Worm (Caenorhabditis elegans) whole organism, L4 larva: ENCODE measurements around the gene Y39A1A.18.
A peak's percentile ranks its signal among the peaks of the same experiment; 100 is the strongest.

ENCODE experiments used
- T26A8.4 ChIP-seq: fragments of 200-800 bp; sonication (Bioruptor generic); IDR thresholded peaks from 2 replicates; pipeline ENCODE4 v1.3.6; 2022; ENCODE audit warnings: missing genetic modification characterization, missing compliant biosample characterization
- Y5F2A.4 ChIP-seq: fragments of 200-800 bp; sonication (Bioruptor generic); optimal IDR thresholded peaks from 2 replicates; lab custom pipeline; 2018; ENCODE audit warnings: mild to moderate bottlenecking, missing genetic modification characterization, missing compliant biosample characterization
- Y75B8A.6 ChIP-seq: fragments of 200-800 bp; sonication (Bioruptor generic); IDR thresholded peaks from 2 replicates; pipeline ENCODE4 v1.3.6; 2022; ENCODE audit warnings: missing genetic modification reagents, missing genetic modification characterization, missing compliant biosample characterization
- ZK337.2 ChIP-seq: fragments of 200-800 bp; sonication (Bioruptor generic); IDR thresholded peaks from 2 replicates; pipeline ENCODE4 v1.3.6; 2022; ENCODE audit warnings: missing genetic modification reagents, missing genetic modification characterization, missing compliant biosample characterization
- aly-2 ChIP-seq: sonication (generic microtip); optimal IDR thresholded peaks from 2 replicates; lab custom pipeline; 2018; ENCODE audit warnings: missing biosample characterization, missing genetic modification characterization
- attf-4 ChIP-seq: sonication (generic microtip); optimal IDR thresholded peaks from 3 replicates; lab custom pipeline; 2017; ENCODE audit warnings: missing biosample characterization, missing genetic modification characterization
- ceh-44 ChIP-seq: fragments of 200-800 bp; sonication (Bioruptor generic); IDR thresholded peaks from 2 replicates; pipeline ENCODE4 v1.3.6; 2022; ENCODE audit warnings: missing genetic modification reagents, missing genetic modification characterization, missing compliant biosample characterization
- ceh-62 ChIP-seq: sonication (generic microtip); optimal IDR thresholded peaks from 2 replicates; lab custom pipeline; 2017; ENCODE audit warnings: missing biosample characterization, missing genetic modification characterization
- ceh-82 ChIP-seq: sonication (generic microtip); optimal IDR thresholded peaks from 2 replicates; lab custom pipeline; 2017; ENCODE audit warnings: missing biosample characterization, missing genetic modification characterization
- ces-1 ChIP-seq: fragments of 150-350 bp; sonication (generic microtip); optimal IDR thresholded peaks from 4 replicates; lab custom pipeline; 2014; ENCODE audit warnings: missing biosample characterization, missing genetic modification reagents, missing genetic modification characterization
- cey-2 ChIP-seq: sonication (generic microtip); optimal IDR thresholded peaks from 3 replicates; lab custom pipeline; 2017; ENCODE audit warnings: missing genetic modification characterization, mild to moderate bottlenecking, missing compliant biosample characterization, antibody characterized with exemption, borderline replicate concordance; ENCODE audit not compliant: insufficient read depth
- daf-12 ChIP-seq: fragments of 150-350 bp; optimal IDR thresholded peaks from 2 replicates; lab custom pipeline; 2014; ENCODE audit warnings: missing biosample characterization, missing genetic modification reagents, missing genetic modification characterization
- daf-19 ChIP-seq: fragments of 200-800 bp; sonication (Bioruptor generic); conservative IDR thresholded peaks from 2 replicates; pipeline ENCODE4 v1.3.6; 2022; ENCODE audit warnings: missing genetic modification characterization, missing compliant biosample characterization
- daf-8 ChIP-seq: fragments of 200-800 bp; sonication (Bioruptor generic); IDR thresholded peaks from 2 replicates; pipeline ENCODE4 v1.3.6; 2022; ENCODE audit warnings: missing genetic modification characterization, missing compliant biosample characterization
- dmd-6 ChIP-seq: fragments of 200-800 bp; sonication (Bioruptor generic); IDR thresholded peaks from 2 replicates; pipeline ENCODE4 v1.3.6; 2022; ENCODE audit warnings: missing genetic modification reagents, missing genetic modification characterization, missing compliant biosample characterization
- dmd-8 ChIP-seq: fragments of 200-800 bp; sonication (Bioruptor generic); IDR thresholded peaks from 2 replicates; pipeline ENCODE4 v1.3.6; 2022; ENCODE audit warnings: missing genetic modification characterization, missing compliant biosample characterization
- dpl-1 ChIP-seq: fragments of 150-350 bp; optimal IDR thresholded peaks from 2 replicates; lab custom pipeline; 2014; ENCODE audit warnings: missing biosample characterization, missing genetic modification reagents, missing genetic modification characterization
- duxl-1 ChIP-seq: sonication (generic microtip); optimal IDR thresholded peaks from 2 replicates; lab custom pipeline; 2016; ENCODE audit warnings: mild to moderate bottlenecking, missing genetic modification characterization, moderate library complexity, missing compliant biosample characterization; ENCODE audit not compliant: poor library complexity
- fkh-10 ChIP-seq: fragments of 150-350 bp; optimal IDR thresholded peaks from 2 replicates; lab custom pipeline; 2014; ENCODE audit warnings: missing biosample characterization, missing genetic modification reagents, missing genetic modification characterization
- gei-8 ChIP-seq: fragments of 200-800 bp; sonication (Bioruptor generic); optimal IDR thresholded peaks from 2 replicates; lab custom pipeline; 2018; ENCODE audit warnings: mild to moderate bottlenecking, missing genetic modification characterization, missing compliant biosample characterization
- hif-1 ChIP-seq, 2 experiments: sonication (generic microtip); optimal IDR thresholded peaks; 2 replicates each; lab custom pipeline; 2016 to 2017; ENCODE audit warnings: missing compliant biosample characterization in 2 of 2, missing genetic modification characterization in 2 of 2, missing genetic modification reagents in 2 of 2, missing genotype in 2 of 2, mild to moderate bottlenecking in 1 of 2
- hlh-30 ChIP-seq: sonication (generic microtip); optimal IDR thresholded peaks from 2 replicates; lab custom pipeline; 2017; ENCODE audit warnings: antibody characterized with exemption, mild to moderate bottlenecking, missing genetic modification characterization, missing compliant biosample characterization; ENCODE audit not compliant: insufficient read depth
- hmg-1.1 ChIP-seq: fragments of 200-800 bp; sonication (Bioruptor generic); IDR thresholded peaks from 2 replicates; pipeline ENCODE4 v1.3.6; 2022; ENCODE audit warnings: missing genetic modification reagents, missing genetic modification characterization, missing compliant biosample characterization
- lim-7 ChIP-seq: fragments of 200-800 bp; sonication (Bioruptor generic); IDR thresholded peaks from 2 replicates; pipeline ENCODE4 v1.3.6; 2022; ENCODE audit warnings: missing genetic modification characterization, missing compliant biosample characterization
- madf-9 ChIP-seq: fragments of 200-800 bp; sonication (Bioruptor generic); conservative IDR thresholded peaks from 2 replicates; pipeline ENCODE4 v1.3.6; 2022; ENCODE audit warnings: missing genetic modification reagents, missing genetic modification characterization, missing compliant biosample characterization
- mdt-29 ChIP-seq: fragments of 200-800 bp; sonication (Bioruptor generic); IDR thresholded peaks from 2 replicates; pipeline ENCODE4 v1.3.6; 2022; ENCODE audit warnings: missing genetic modification reagents, missing genetic modification characterization, missing compliant biosample characterization
- mep-1 ChIP-seq: fragments of 150-350 bp; sonication (generic microtip); optimal IDR thresholded peaks from 3 replicates; lab custom pipeline; 2014; ENCODE audit warnings: missing biosample characterization, missing genetic modification characterization
- mes-2 ChIP-seq: sonication (generic microtip); optimal IDR thresholded peaks from 2 replicates; lab custom pipeline; 2016; ENCODE audit warnings: missing genotype, mild to moderate bottlenecking, missing genetic modification characterization, missing compliant biosample characterization; ENCODE audit not compliant: poor library complexity, severe bottlenecking
- mxl-3 ChIP-seq: fragments of 200-800 bp; sonication (Bioruptor generic); optimal IDR thresholded peaks from 2 replicates; lab custom pipeline; 2018; ENCODE audit warnings: mild to moderate bottlenecking, missing genetic modification characterization, missing compliant biosample characterization
- nhr-102 ChIP-seq: sonication (generic microtip); optimal IDR thresholded peaks from 2 replicates; lab custom pipeline; 2016; ENCODE audit warnings: mild to moderate bottlenecking, missing genetic modification characterization, moderate library complexity, missing compliant biosample characterization
- nhr-237 ChIP-seq: sonication (generic microtip); optimal IDR thresholded peaks from 2 replicates; lab custom pipeline; 2017; ENCODE audit warnings: missing biosample characterization, missing genetic modification characterization
- nhr-25 ChIP-seq: sonication (generic microtip); optimal IDR thresholded peaks from 2 replicates; lab custom pipeline; 2017; ENCODE audit warnings: missing genetic modification characterization, mild to moderate bottlenecking, missing compliant biosample characterization, antibody characterized with exemption, moderate library complexity, borderline replicate concordance; ENCODE audit not compliant: insufficient read depth
- nhr-28 ChIP-seq: fragments of 150-350 bp; optimal IDR thresholded peaks from 2 replicates; lab custom pipeline; 2014; ENCODE audit warnings: missing biosample characterization, missing genetic modification characterization
- nhr-42 ChIP-seq: fragments of 200-800 bp; sonication (Bioruptor generic); IDR thresholded peaks from 2 replicates; pipeline ENCODE4 v1.3.6; 2022; ENCODE audit warnings: missing genetic modification characterization, missing compliant biosample characterization
- nhr-48 ChIP-seq: sonication (generic microtip); optimal IDR thresholded peaks from 2 replicates; lab custom pipeline; 2016; ENCODE audit warnings: mild to moderate bottlenecking, missing genetic modification characterization, missing compliant biosample characterization
- nhr-6 ChIP-seq: fragments of 150-350 bp; optimal IDR thresholded peaks from 2 replicates; lab custom pipeline; 2014; ENCODE audit warnings: missing biosample characterization, missing genetic modification characterization
- nhr-76 ChIP-seq: fragments of 150-350 bp; optimal IDR thresholded peaks from 2 replicates; lab custom pipeline; 2014; ENCODE audit warnings: missing biosample characterization, missing genetic modification characterization
- saeg-2 ChIP-seq: fragments of 200-800 bp; sonication (Bioruptor generic); IDR thresholded peaks from 2 replicates; pipeline ENCODE4 v1.3.6; 2022; ENCODE audit warnings: missing genetic modification reagents, missing genetic modification characterization, missing compliant biosample characterization
- set-16 ChIP-seq: fragments of 200-800 bp; sonication (Bioruptor generic); IDR thresholded peaks from 2 replicates; pipeline ENCODE4 v1.3.6; 2022; ENCODE audit warnings: missing genetic modification reagents, missing genetic modification characterization, missing compliant biosample characterization
- skn-1 ChIP-seq: fragments of 150-350 bp; optimal IDR thresholded peaks from 2 replicates; lab custom pipeline; 2014; ENCODE audit warnings: missing biosample characterization, missing genetic modification characterization
- snpc-1.2 ChIP-seq: fragments of 200-800 bp; sonication (Bioruptor generic); IDR thresholded peaks from 2 replicates; pipeline ENCODE4 v1.3.6; 2022; ENCODE audit warnings: missing genetic modification reagents, missing genetic modification characterization, missing compliant biosample characterization
- snpc-4 ChIP-seq: fragments of 150-350 bp; optimal IDR thresholded peaks from 2 replicates; lab custom pipeline; 2014; ENCODE audit warnings: missing biosample characterization, missing genetic modification characterization
- spr-3 ChIP-seq: fragments of 200-800 bp; sonication (Bioruptor generic); optimal IDR thresholded peaks from 2 replicates; lab custom pipeline; 2018; ENCODE audit warnings: mild to moderate bottlenecking, missing genetic modification characterization, missing compliant biosample characterization
- tag-97 ChIP-seq: fragments of 200-800 bp; sonication (Bioruptor generic); IDR thresholded peaks from 2 replicates; pipeline ENCODE4 v1.3.6; 2022; ENCODE audit warnings: missing genetic modification characterization, missing compliant biosample characterization
- vab-7 ChIP-seq: fragments of 200-800 bp; sonication (Bioruptor generic); IDR thresholded peaks from 2 replicates; pipeline ENCODE4 v1.3.6; 2022; ENCODE audit warnings: missing genetic modification reagents, missing genetic modification characterization, missing compliant biosample characterization
- zip-11 ChIP-seq: fragments of 200-800 bp; sonication (Bioruptor generic); IDR thresholded peaks from 2 replicates; pipeline ENCODE4 v1.3.6; 2022; ENCODE audit warnings: missing genetic modification characterization, missing compliant biosample characterization
- zip-2 ChIP-seq: fragments of 150-350 bp; optimal IDR thresholded peaks from 2 replicates; lab custom pipeline; 2014; ENCODE audit warnings: missing biosample characterization, missing genetic modification characterization

Gene Y39A1A.18

DNA sequence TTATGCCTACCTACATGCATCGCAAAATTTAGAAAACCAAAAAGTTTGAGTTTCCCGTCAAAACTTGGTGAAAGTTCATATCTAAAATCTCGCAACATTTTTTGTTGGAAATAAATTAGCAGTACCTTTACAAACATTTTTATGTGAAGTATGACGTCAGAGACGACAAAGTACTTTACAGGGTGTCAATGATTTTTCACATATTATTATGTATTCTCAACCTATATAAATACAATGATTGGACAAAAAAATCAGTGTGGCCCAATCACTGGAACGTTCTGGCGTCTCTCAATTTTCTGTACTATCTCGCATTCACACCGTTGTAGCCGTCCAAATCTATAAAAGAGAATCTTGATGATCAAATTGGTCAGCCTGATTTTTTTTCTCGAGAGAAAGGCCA lies at the start of gene Y39A1A.18, which contains the start of gene fmo-3:
Gene Y39A1A.18 (minus strand): TSS at position 192 of the 400 bp plus-strand sequence.
Gene fmo-3 (plus strand): TSS at position 388 of the 400 bp plus-strand sequence.
- TF ChIP-seq lim-7 (no peak), Y75B8A.6 (GFP tag; lab: Robert Waterston, UW) (no peak), Y5F2A.4 (GFP tag; lab: Kevin White, UChicago) (no peak), nhr-42 (GFP tag; lab: Robert Waterston, UW) (no peak), nhr-6 (tag; lab: Kevin White, UChicago) (no peak), nhr-28 (tag; lab: Kevin White, UChicago) (peak; percentile 38)

DNA sequence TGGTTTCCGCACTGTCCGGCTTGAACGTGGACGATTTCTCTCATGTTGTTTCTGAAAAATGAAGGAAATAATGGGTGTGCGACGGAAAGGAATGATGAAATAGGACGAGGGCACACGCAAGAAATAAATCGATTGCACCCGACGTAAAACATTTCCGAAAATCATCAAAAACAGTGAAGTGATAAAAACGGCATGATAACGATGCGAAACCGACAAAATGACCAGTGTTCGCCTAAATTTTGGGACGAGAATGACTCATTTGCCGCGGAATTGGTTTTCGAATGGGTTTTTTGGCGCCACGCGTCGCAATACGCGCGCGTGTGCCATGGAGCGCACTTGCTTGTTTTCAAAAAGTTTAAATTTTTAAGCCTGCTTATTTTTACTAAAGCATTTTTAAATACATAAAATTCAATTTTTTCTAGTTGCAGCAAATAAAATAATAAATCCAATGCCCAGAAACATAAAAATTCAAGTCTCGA lies 48.1 kb upstream of the Y39A1A.18 start, which contains the start of the genes tbb-1 and rib-2:
Gene tbb-1 (minus strand): TSS at position 51 of the 479 bp plus-strand sequence.
Gene rib-2 (plus strand): TSS at position 429 of the 479 bp plus-strand sequence.
- peak; percentile 86 for TF ChIP-seq mep-1 (tag; lab: Kevin White, UChicago)
- no peak for TF ChIP-seq skn-1 (tag; lab: Kevin White, UChicago)
- no peak for TF ChIP-seq attf-4
- TF ChIP-seq nhr-102 (tag; lab: Kevin White, UChicago) = peak; percentile 76
- 0 out of 2 replicates have a peak, but pooled peaks have one; percentile 53 for TF ChIP-seq nhr-42 (GFP tag; lab: Robert Waterston, UW)
- peak in 1 of 2 experiments; percentile 71 for TF ChIP-seq hif-1 (tag; optimal IDR thresholded peaks at IDR 0.05; lab: Kevin White, UChicago)
- TF ChIP-seq ZK337.2 (GFP tag; lab: Robert Waterston, UW) = no peak
- TF ChIP-seq saeg-2 = no peak
- peak; percentile 94 for TF ChIP-seq dmd-6
- TF ChIP-seq spr-3 (GFP tag; lab: Kevin White, UChicago) = no peak
- TF ChIP-seq gei-8 = no peak
- TF ChIP-seq daf-19 (GFP tag; lab: Robert Waterston, UW) = no peak
- no peak for TF ChIP-seq fkh-10
- no peak for TF ChIP-seq daf-8 (GFP tag; lab: Robert Waterston, UW)
- TF ChIP-seq mes-2 (tag; lab: Kevin White, UChicago) = peak; percentile 82
- no peak for TF ChIP-seq daf-12 (tag; lab: Kevin White, UChicago)
- no peak for TF ChIP-seq zip-11
- TF ChIP-seq nhr-6 (tag; lab: Kevin White, UChicago) = peak; percentile 78
- no peak for TF ChIP-seq Y5F2A.4 (GFP tag; lab: Kevin White, UChicago)
- peak; percentile 90 for TF ChIP-seq mxl-3 (GFP tag; lab: Kevin White, UChicago)
- no peak for TF ChIP-seq tag-97
- TF ChIP-seq cey-2 (tag; lab: Kevin White, UChicago) = no peak
- no peak for TF ChIP-seq snpc-4 (tag; lab: Kevin White, UChicago)
- TF ChIP-seq aly-2 (tag; lab: Kevin White, UChicago) = no peak
- 0 out of 2 replicates have a peak, but pooled peaks have one; percentile 27 for TF ChIP-seq ceh-44 (GFP tag; lab: Robert Waterston, UW)
- peak; percentile 75 for TF ChIP-seq nhr-48 (tag; lab: Kevin White, UChicago)
- TF ChIP-seq ceh-62 = no peak
- TF ChIP-seq T26A8.4 (GFP tag; lab: Robert Waterston, UW) = peak; percentile 65
- peak; percentile 91 for TF ChIP-seq dpl-1
- TF ChIP-seq hlh-30 (tag; lab: Kevin White, UChicago) = peak; percentile 88
- no peak for TF ChIP-seq duxl-1
- TF ChIP-seq ces-1 (GFP tag; lab: Kevin White, UChicago) = no peak
- peak; percentile 85 for TF ChIP-seq nhr-28 (tag; lab: Kevin White, UChicago)
- no peak for TF ChIP-seq dmd-8 (GFP tag; lab: Robert Waterston, UW)
- 0 out of 2 replicates have a peak, but pooled peaks have one; percentile 48 for TF ChIP-seq snpc-1.2 (GFP tag; lab: Robert Waterston, UW)
- no peak for TF ChIP-seq hmg-1.1 (GFP tag; lab: Robert Waterston, UW)
- peak; percentile 83; the same call in 1 of the 2 replicates for TF ChIP-seq madf-9 (GFP tag; lab: Robert Waterston, UW)
- TF ChIP-seq nhr-237 = no peak
- TF ChIP-seq set-16 = no peak; the same call in 1 of the 2 replicates
- TF ChIP-seq vab-7 (GFP tag; lab: Robert Waterston, UW) = no peak
- no peak for TF ChIP-seq nhr-76
- TF ChIP-seq ceh-82 = no peak
- no peak for TF ChIP-seq zip-2 (tag; lab: Kevin White, UChicago)
- 0 out of 2 replicates have a peak, but pooled peaks have one; percentile 39 for TF ChIP-seq mdt-29 (GFP tag; lab: Robert Waterston, UW)
- no peak for TF ChIP-seq lim-7
- TF ChIP-seq nhr-25 (tag; lab: Kevin White, UChicago) = peak; percentile 71
